Worm (Caenorhabditis elegans) whole organism, late embryonic: ENCODE data around the gene srt-73.
A peak's percentile ranks its signal among the peaks of the same experiment; 100 is the strongest.

Experiments used
- C38D4.7 ChIP-seq: fragments of 200-800 bp; sonication (Bioruptor generic); optimal IDR thresholded peaks from 2 replicates; lab custom pipeline; 2018; ENCODE audit warnings: mild to moderate bottlenecking, missing genetic modification characterization, moderate library complexity, missing compliant biosample characterization
- K09A11.1 ChIP-seq: sonication (generic microtip); optimal IDR thresholded peaks from 2 replicates; lab custom pipeline; 2017; ENCODE audit warnings: antibody characterized with exemption, mild to moderate bottlenecking, missing genetic modification characterization, missing compliant biosample characterization; ENCODE audit not compliant: insufficient read depth
- ama-1 ChIP-seq: fragments of 150-350 bp; optimal IDR thresholded peaks from 2 replicates; lab custom pipeline; 2014
- ceh-19 ChIP-seq: fragments of 200-800 bp; sonication (Bioruptor generic); optimal IDR thresholded peaks from 2 replicates; lab custom pipeline; 2018; ENCODE audit warnings: mild to moderate bottlenecking, missing genetic modification characterization, missing compliant biosample characterization
- ceh-2 ChIP-seq: sonication (generic microtip); optimal IDR thresholded peaks from 2 replicates; lab custom pipeline; 2016; ENCODE audit warnings: missing genotype, missing genetic modification characterization, missing compliant biosample characterization
- ceh-30 ChIP-seq: fragments of 150-350 bp; optimal IDR thresholded peaks from 2 replicates; lab custom pipeline; 2014; ENCODE audit warnings: missing biosample characterization, missing genetic modification characterization
- ceh-31 ChIP-seq: sonication (generic microtip); optimal IDR thresholded peaks from 2 replicates; lab custom pipeline; 2016; ENCODE audit warnings: missing genetic modification characterization, missing compliant biosample characterization
- ceh-34 ChIP-seq: sonication (generic microtip); optimal IDR thresholded peaks from 2 replicates; lab custom pipeline; 2016; ENCODE audit warnings: mild to moderate bottlenecking, missing genetic modification characterization, missing compliant biosample characterization
- ceh-48 ChIP-seq: sonication (generic microtip); optimal IDR thresholded peaks from 2 replicates; lab custom pipeline; 2016; ENCODE audit warnings: missing genetic modification characterization, inconsistent platforms, missing compliant biosample characterization
- che-1 ChIP-seq: sonication (generic microtip); optimal IDR thresholded peaks from 2 replicates; lab custom pipeline; 2016; ENCODE audit warnings: mild to moderate bottlenecking, missing genetic modification characterization, missing compliant biosample characterization
- elt-4 ChIP-seq: sonication (generic microtip); optimal IDR thresholded peaks from 2 replicates; lab custom pipeline; 2016; ENCODE audit warnings: missing genetic modification characterization, missing compliant biosample characterization
- eyg-1 ChIP-seq: sonication (generic microtip); optimal IDR thresholded peaks from 2 replicates; lab custom pipeline; 2016; ENCODE audit warnings: missing genotype, missing genetic modification characterization, missing compliant biosample characterization
- fax-1 ChIP-seq: sonication (generic microtip); optimal IDR thresholded peaks from 2 replicates; lab custom pipeline; 2016; ENCODE audit warnings: missing genotype, missing genetic modification characterization, missing compliant biosample characterization
- fkh-6 ChIP-seq: sonication (generic microtip); optimal IDR thresholded peaks from 2 replicates; lab custom pipeline; 2016; ENCODE audit warnings: missing genetic modification characterization, missing compliant biosample characterization
- hlh-30 ChIP-seq: sonication (generic microtip); optimal IDR thresholded peaks from 2 replicates; lab custom pipeline; 2017; ENCODE audit warnings: antibody characterized with exemption, missing genetic modification characterization, missing compliant biosample characterization; ENCODE audit not compliant: insufficient read depth
- hlh-6 ChIP-seq: sonication (generic microtip); optimal IDR thresholded peaks from 2 replicates; lab custom pipeline; 2016; ENCODE audit warnings: missing genotype, missing genetic modification characterization, missing compliant biosample characterization
- hlh-8 ChIP-seq: sonication (generic microtip); optimal IDR thresholded peaks from 2 replicates; lab custom pipeline; 2016; ENCODE audit warnings: missing genotype, missing genetic modification characterization, missing compliant biosample characterization
- lim-6 ChIP-seq: sonication (generic microtip); optimal IDR thresholded peaks from 2 replicates; lab custom pipeline; 2016; ENCODE audit warnings: missing genetic modification characterization, missing compliant biosample characterization
- lin-11 ChIP-seq: fragments of 200-800 bp; sonication (Bioruptor generic); optimal IDR thresholded peaks from 2 replicates; lab custom pipeline; 2018; ENCODE audit warnings: mild to moderate bottlenecking, missing genetic modification characterization, missing compliant biosample characterization
- madf-2 ChIP-seq: sonication (generic microtip); optimal IDR thresholded peaks from 2 replicates; lab custom pipeline; 2017; ENCODE audit warnings: missing genetic modification characterization, missing compliant biosample characterization
- mec-3 ChIP-seq: sonication (generic microtip); optimal IDR thresholded peaks from 2 replicates; lab custom pipeline; 2016; ENCODE audit warnings: borderline replicate concordance, missing genetic modification characterization, missing compliant biosample characterization
- nfya-1 ChIP-seq: sonication (generic microtip); optimal IDR thresholded peaks from 2 replicates; lab custom pipeline; 2017; ENCODE audit warnings: missing genetic modification characterization, mild to moderate bottlenecking, missing compliant biosample characterization, antibody characterized with exemption, moderate library complexity
- nhr-11 ChIP-seq: fragments of 150-350 bp; optimal IDR thresholded peaks from 2 replicates; lab custom pipeline; 2014; ENCODE audit warnings: missing biosample characterization, missing genetic modification characterization
- nhr-232 ChIP-seq: sonication (generic microtip); optimal IDR thresholded peaks from 2 replicates; lab custom pipeline; 2016; ENCODE audit warnings: missing genetic modification characterization, missing compliant biosample characterization
- pha-2 ChIP-seq: sonication (generic microtip); optimal IDR thresholded peaks from 2 replicates; lab custom pipeline; 2017; ENCODE audit warnings: mild to moderate bottlenecking, missing genetic modification characterization, missing compliant biosample characterization
- pqm-1 ChIP-seq: sonication (generic microtip); optimal IDR thresholded peaks from 2 replicates; lab custom pipeline; 2016; ENCODE audit warnings: missing genetic modification characterization, missing compliant biosample characterization
- syd-9 ChIP-seq: sonication (generic microtip); optimal IDR thresholded peaks from 2 replicates; lab custom pipeline; 2016; ENCODE audit warnings: mild to moderate bottlenecking, missing genetic modification characterization, moderate library complexity, missing compliant biosample characterization
- tbx-2 ChIP-seq: sonication (generic microtip); optimal IDR thresholded peaks from 2 replicates; lab custom pipeline; 2016; ENCODE audit warnings: missing genetic modification characterization, missing compliant biosample characterization
- tbx-7 ChIP-seq: sonication (generic microtip); optimal IDR thresholded peaks from 2 replicates; lab custom pipeline; 2016; ENCODE audit warnings: missing genotype, missing genetic modification characterization, missing compliant biosample characterization
- unc-3 ChIP-seq, 2 experiments: fragments of 200-800 bp in 1 of 2; sonication (Bioruptor generic) in 1 of 2; sonication (generic microtip) in 1 of 2; conservative IDR thresholded peaks in 1 of 2; optimal IDR thresholded peaks in 1 of 2; 2 replicates each; pipeline versions ENCODE4 v1.3.6 to Lab custom; 2016 to 2022; ENCODE audit warnings: missing compliant biosample characterization in 2 of 2, missing genetic modification characterization in 2 of 2, missing genetic modification reagents in 1 of 2
- unc-42 ChIP-seq: sonication (generic microtip); optimal IDR thresholded peaks from 2 replicates; lab custom pipeline; 2016; ENCODE audit warnings: missing genotype, missing genetic modification characterization, missing compliant biosample characterization
- unc-86 ChIP-seq: sonication (generic microtip); optimal IDR thresholded peaks from 2 replicates; lab custom pipeline; 2016; ENCODE audit warnings: missing genetic modification characterization, missing compliant biosample characterization
- ztf-16 ChIP-seq: sonication (generic microtip); optimal IDR thresholded peaks from 2 replicates; lab custom pipeline; 2017; ENCODE audit warnings: missing genetic modification characterization, missing compliant biosample characterization

srt-73 gene

DNA sequence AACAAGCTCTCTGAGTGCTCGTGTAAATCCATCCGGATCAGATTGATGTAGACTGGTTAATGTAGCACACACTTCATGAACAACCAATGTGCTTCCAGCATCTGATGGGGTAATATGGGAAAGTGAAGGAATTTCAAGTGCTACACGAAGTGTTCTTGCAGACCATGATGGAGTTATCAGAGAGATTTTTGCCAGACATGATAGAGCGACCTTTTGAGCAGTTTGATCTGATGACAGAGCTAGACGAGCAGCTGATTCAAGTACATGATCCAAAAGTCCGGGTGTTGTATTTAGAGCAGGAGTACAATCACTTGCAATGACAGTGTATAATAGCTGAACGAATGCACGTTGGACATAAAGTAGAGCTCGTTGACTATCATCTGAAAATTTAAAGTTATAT lies 38.8 kb downstream of the srt-73 start:
- TF ChIP-seq madf-2 (tag; lab: Kevin White, UChicago), result no peak
- no peak for TF ChIP-seq ceh-30
- TF ChIP-seq unc-86, result no peak
- TF ChIP-seq ceh-34 (tag; lab: Kevin White, UChicago), result no peak
- no peak for TF ChIP-seq nfya-1
- no peak for TF ChIP-seq ceh-2 (tag; lab: Kevin White, UChicago)
- no peak for TF ChIP-seq ceh-48 (tag; lab: Kevin White, UChicago)
- TF ChIP-seq lim-6 (tag; lab: Kevin White, UChicago), result no peak
- TF ChIP-seq unc-3 (GFP tag; conservative IDR thresholded peaks at IDR 0.05; lab: Robert Waterston, UW), result no peak
- no peak for TF ChIP-seq unc-3 (tag; optimal IDR thresholded peaks at IDR 0.05; lab: Kevin White, UChicago)
- TF ChIP-seq lin-11 (tag; lab: Kevin White, UChicago), result no peak
- no peak for TF ChIP-seq syd-9 (tag; lab: Kevin White, UChicago)
- no peak for TF ChIP-seq mec-3 (tag; lab: Kevin White, UChicago)
- TF ChIP-seq tbx-7 (tag; lab: Kevin White, UChicago), result no peak
- no peak for TF ChIP-seq ceh-31 (tag; lab: Kevin White, UChicago)
- TF ChIP-seq pqm-1, result no peak
- no peak for TF ChIP-seq ztf-16 (tag; lab: Kevin White, UChicago)
- no peak for TF ChIP-seq unc-42 (tag; lab: Kevin White, UChicago)
- no peak for TF ChIP-seq hlh-6
- no peak for TF ChIP-seq tbx-2
- TF ChIP-seq, all 69 proteins: peak for 0

ce11 chrIV:7920126-7920525 lies 41.0 kb downstream of the srt-73 start, which contains the start of gene C49H3.16:
Gene C49H3.16, plus strand, starts transcription at chrIV:7920426.
- TF ChIP-seq che-1 (tag; lab: Kevin White, UChicago), result no peak
- no peak for TF ChIP-seq nhr-232 (tag; lab: Kevin White, UChicago)
- no peak for TF ChIP-seq tbx-7 (tag; lab: Kevin White, UChicago)
- no peak for TF ChIP-seq elt-4
- TF ChIP-seq mec-3 (tag; lab: Kevin White, UChicago), result no peak
- no peak for TF ChIP-seq ama-1 (lab: Kevin White, UChicago)
- no peak for TF ChIP-seq lin-11 (tag; lab: Kevin White, UChicago)
- TF ChIP-seq fax-1 (tag; lab: Kevin White, UChicago), result no peak
- TF ChIP-seq ceh-31 (tag; lab: Kevin White, UChicago), result no peak
- TF ChIP-seq hlh-8 (tag; lab: Kevin White, UChicago), result no peak
- no peak for TF ChIP-seq K09A11.1 (tag; lab: Kevin White, UChicago)
- TF ChIP-seq ceh-19 (GFP tag; lab: Kevin White, UChicago), result no peak
- TF ChIP-seq syd-9 (tag; lab: Kevin White, UChicago), result no peak
- TF ChIP-seq pha-2 (tag; lab: Kevin White, UChicago), result no peak
- no peak for TF ChIP-seq nhr-11 (tag; lab: Kevin White, UChicago)
- no peak for TF ChIP-seq C38D4.7
- TF ChIP-seq eyg-1 (tag; lab: Kevin White, UChicago), result no peak
- TF ChIP-seq unc-3 (GFP tag; conservative IDR thresholded peaks at IDR 0.05; lab: Robert Waterston, UW), result no peak
- TF ChIP-seq unc-3 (tag; optimal IDR thresholded peaks at IDR 0.05; lab: Kevin White, UChicago), result no peak

- TF ChIP-seq ceh-31 (tag; lab: Kevin White, UChicago) (peak; percentile 14), ceh-19 (GFP tag; lab: Kevin White, UChicago) (no peak), hlh-30 (tag; lab: Kevin White, UChicago) (peak; percentile 3), unc-42 (tag; lab: Kevin White, UChicago) (peak; percentile 51), fkh-6 (tag; lab: Kevin White, UChicago) (no peak), tbx-7 (tag; lab: Kevin White, UChicago) (no peak), K09A11.1 (tag; lab: Kevin White, UChicago) (no peak)
- TF ChIP-seq, all 69 proteins: peak for 3
Observed at ce11 chrIV:7923982-7924480, 44.9 kb downstream of the srt-73 start, which contains the start of the genes xpo-3 and C49H3.3. Gene xpo-3, minus strand, starts transcription at chrIV:7924032. Gene C49H3.3, plus strand, starts transcription at chrIV:7924350.
